Worm (Caenorhabditis elegans) whole organism, midembryonic: ENCODE data around the gene str-129.

Source experiments
- T22C8.4 ChIP-seq: fragments of 200-800 bp; sonication (Bioruptor generic); IDR thresholded peaks from 2 replicates; pipeline ENCODE4 v1.3.6; 2022; ENCODE audit warnings: missing genetic modification characterization, missing compliant biosample characterization
- cog-1 ChIP-seq: sonication (generic microtip); optimal IDR thresholded peaks from 2 replicates; lab custom pipeline; 2016; ENCODE audit warnings: missing genetic modification characterization, missing compliant biosample characterization
- flt-1 ChIP-seq: fragments of 200-800 bp; sonication (Bioruptor generic); IDR thresholded peaks from 2 replicates; pipeline ENCODE4 v1.3.6; 2022; ENCODE audit warnings: missing genetic modification characterization, missing compliant biosample characterization
- klf-2 ChIP-seq: fragments of 200-800 bp; sonication (Bioruptor generic); conservative IDR thresholded peaks from 2 replicates; pipeline ENCODE4 v1.3.6; 2022; ENCODE audit warnings: missing genetic modification reagents, missing genetic modification characterization, missing compliant biosample characterization
- med-1 ChIP-seq: sonication (generic microtip); optimal IDR thresholded peaks from 2 replicates; lab custom pipeline; 2017; ENCODE audit warnings: missing genetic modification characterization, mild to moderate bottlenecking, missing compliant biosample characterization, antibody characterized with exemption, missing genetic modification reagents; ENCODE audit not compliant: insufficient read depth
- ref-1 ChIP-seq: fragments of 200-800 bp; sonication (Bioruptor generic); conservative IDR thresholded peaks from 2 replicates; pipeline ENCODE4 v1.3.6; 2022; ENCODE audit warnings: missing genetic modification reagents, missing genetic modification characterization, missing compliant biosample characterization
- tab-1 ChIP-seq: fragments of 200-800 bp; sonication (Bioruptor generic); IDR thresholded peaks from 2 replicates; pipeline ENCODE4 v1.3.6; 2022; ENCODE audit warnings: missing genetic modification characterization, missing compliant biosample characterization
- ztf-23 ChIP-seq: fragments of 200-800 bp; sonication (Bioruptor generic); IDR thresholded peaks from 2 replicates; pipeline ENCODE4 v1.3.6; 2022; ENCODE audit warnings: missing genetic modification reagents, missing genetic modification characterization, missing compliant biosample characterization
- ztf-29 ChIP-seq: fragments of 200-800 bp; sonication (Bioruptor generic); IDR thresholded peaks from 2 replicates; pipeline ENCODE4 v1.3.6; 2022; ENCODE audit warnings: missing genetic modification reagents, missing genetic modification characterization, missing compliant biosample characterization

The str-129 gene

ce11 chrV:8055170-8055569, 37.1 kb downstream of the str-129 start:
- TF ChIP-seq tab-1 (GFP tag; lab: Robert Waterston, UW) (no peak), klf-2 (no peak), ztf-29 (no peak)

ce11 chrV:8054130-8054529, 38.2 kb downstream of the str-129 start, which contains the start of gene ZC513.2:
Gene ZC513.2, plus strand, starts transcription at chrV:8054430.
- TF ChIP-seq T22C8.4 (GFP tag; lab: Robert Waterston, UW): no peak
- no peak for TF ChIP-seq ztf-29
- no peak for TF ChIP-seq klf-2
- TF ChIP-seq flt-1 (GFP tag; lab: Robert Waterston, UW): no peak
- TF ChIP-seq tab-1 (GFP tag; lab: Robert Waterston, UW): no peak
- TF ChIP-seq cog-1: no peak

ce11 chrV:8051851-8052250, 40.4 kb downstream of the str-129 start, which contains the start of gene sth-1:
Gene sth-1, plus strand, starts transcription at chrV:8052151.
- TF ChIP-seq med-1 (GFP tag; lab: Kevin White, UChicago): no peak
- no peak for TF ChIP-seq ztf-23 (GFP tag; lab: Robert Waterston, UW)

ce11 chrV:8050811-8051210, 41.5 kb downstream of the str-129 start, which contains the start of gene col-43:
Gene col-43, minus strand, starts transcription at chrV:8050911.
- no peak for TF ChIP-seq ztf-23 (GFP tag; lab: Robert Waterston, UW)
- no peak for TF ChIP-seq cog-1
- TF ChIP-seq flt-1 (GFP tag; lab: Robert Waterston, UW): no peak
- no peak for TF ChIP-seq klf-2
- TF ChIP-seq tab-1 (GFP tag; lab: Robert Waterston, UW): no peak
- TF ChIP-seq med-1 (GFP tag; lab: Kevin White, UChicago): no peak
- TF ChIP-seq ref-1 (GFP tag; lab: Robert Waterston, UW): no peak
- TF ChIP-seq ztf-29: no peak
- TF ChIP-seq T22C8.4 (GFP tag; lab: Robert Waterston, UW): no peak

ce11 chrV:8050059-8050677, 42.1 kb downstream of the str-129 start:
- TF ChIP-seq med-1 (GFP tag; lab: Kevin White, UChicago) (no peak), klf-2 (no peak)

- TF ChIP-seq klf-2: no peak
- TF ChIP-seq med-1 (GFP tag; lab: Kevin White, UChicago): no peak
- no peak for TF ChIP-seq ztf-29
Measured at ce11 chrV:8046706-8047105, 45.6 kb downstream of the str-129 start, which contains the start of gene ZC513.3. Gene ZC513.3, plus strand, starts transcription at chrV:8047006.

ce11 chrV:8044957-8045356, 47.3 kb downstream of the str-129 start:
- TF ChIP-seq klf-2 (no peak), ztf-29 (no peak), ref-1 (GFP tag; lab: Robert Waterston, UW) (no peak), flt-1 (GFP tag; lab: Robert Waterston, UW) (no peak), cog-1 (no peak), T22C8.4 (GFP tag; lab: Robert Waterston, UW) (no peak), tab-1 (GFP tag; lab: Robert Waterston, UW) (no peak), ztf-23 (GFP tag; lab: Robert Waterston, UW) (no peak), med-1 (GFP tag; lab: Kevin White, UChicago) (no peak)

ce11 chrV:8043664-8044063, 48.6 kb downstream of the str-129 start:
- TF ChIP-seq ztf-23 (GFP tag; lab: Robert Waterston, UW): no peak
- no peak for TF ChIP-seq ref-1 (GFP tag; lab: Robert Waterston, UW)
- TF ChIP-seq tab-1 (GFP tag; lab: Robert Waterston, UW): no peak
- no peak for TF ChIP-seq med-1 (GFP tag; lab: Kevin White, UChicago)
- no peak for TF ChIP-seq flt-1 (GFP tag; lab: Robert Waterston, UW)
- TF ChIP-seq cog-1: no peak

- no peak for TF ChIP-seq cog-1
- no peak for TF ChIP-seq T22C8.4 (GFP tag; lab: Robert Waterston, UW)
- TF ChIP-seq ztf-29: no peak
- no peak for TF ChIP-seq tab-1 (GFP tag; lab: Robert Waterston, UW)
- TF ChIP-seq med-1 (GFP tag; lab: Kevin White, UChicago): no peak
- no peak for TF ChIP-seq klf-2
- TF ChIP-seq flt-1 (GFP tag; lab: Robert Waterston, UW): no peak
- TF ChIP-seq ref-1 (GFP tag; lab: Robert Waterston, UW): no peak
- TF ChIP-seq ztf-23 (GFP tag; lab: Robert Waterston, UW): no peak
Measured at ce11 chrV:8041336-8041868, 50.9 kb downstream of the str-129 start.
